Fruit fly (Drosophila melanogaster): ENCODE results near the gene CG11226.
A peak's percentile ranks its signal among the peaks of the same experiment; 100 is the strongest.

Gene CG11226

dm6 chr3L:22887677-22888076 is 50.8 kb downstream of the CG11226 start (continued):
- TF ChIP-seq CG12219 (GFP tag; optimal IDR thresholded peaks at IDR 0.05) (no peak), CG8478 (optimal IDR thresholded peaks at IDR 0.05) (no peak), hkb (optimal IDR thresholded peaks at IDR 0.05) (no peak), hkb (GFP tag; IDR thresholded peaks at IDR 0.05) (no peak), tgo (GFP tag; IDR thresholded peaks at IDR 0.05) (no peak), CG11723 (GFP tag; optimal IDR thresholded peaks at IDR 0.05) (no peak), fd96Cb (tag; optimal IDR thresholded peaks at IDR 0.05) (no peak), ranshi (GFP tag; IDR thresholded peaks at IDR 0.05) (no peak), D19B (GFP tag; optimal IDR thresholded peaks at IDR 0.05) (no peak), CG1792 (GFP tag; optimal IDR thresholded peaks at IDR 0.05) (no peak), CG34224 (GFP tag; IDR thresholded peaks at IDR 0.05; ENCODE audit: partially characterized antibody) (no peak), BtbVII (GFP tag; optimal IDR thresholded peaks at IDR 0.05) (peak; percentile 16), pzg (GFP tag; optimal IDR thresholded peaks at IDR 0.05) (no peak), Neu2 (GFP tag; optimal IDR thresholded peaks at IDR 0.05; ENCODE audit: borderline replicate concordance) (no peak), CG1602 (GFP tag; optimal IDR thresholded peaks at IDR 0.05) (no peak), CG6272 (GFP tag; IDR thresholded peaks at IDR 0.05) (no peak), chn (GFP tag; optimal IDR thresholded peaks at IDR 0.05) (no peak), otp (GFP tag; IDR thresholded peaks at IDR 0.05) (peak; percentile 66; the same call in 1 of the 3 replicates), CG9215 (GFP tag; IDR thresholded peaks at IDR 0.05) (no peak), CG17829 (tag; optimal IDR thresholded peaks at IDR 0.05) (no peak), ssp (GFP tag; IDR thresholded peaks at IDR 0.05) (no peak), Awh (GFP tag; IDR thresholded peaks at IDR 0.05) (no peak), sens-2 (GFP tag; IDR thresholded peaks at IDR 0.05) (no peak), mam (GFP tag; optimal IDR thresholded peaks at IDR 0.05) (no peak), dmrt11E (tag; optimal IDR thresholded peaks at IDR 0.05) (no peak), wdn (GFP tag; IDR thresholded peaks at IDR 0.05) (no peak), CG9876 (GFP tag; optimal IDR thresholded peaks at IDR 0.05) (no peak), sug (tag; optimal IDR thresholded peaks at IDR 0.05) (peak; percentile 16), CG10321 (GFP tag; IDR thresholded peaks at IDR 0.05) (no peak), Sry-δ (GFP tag; optimal IDR thresholded peaks at IDR 0.05) (no peak), CG34422 (GFP tag; IDR thresholded peaks at IDR 0.05) (no peak), CG10366 (GFP tag; IDR thresholded peaks at IDR 0.05) (no peak), CTCF (GFP tag; optimal IDR thresholded peaks at IDR 0.05) (no peak), CG10274 (GFP tag; optimal IDR thresholded peaks at IDR 0.05) (no peak), Dfd (GFP tag; optimal IDR thresholded peaks at IDR 0.05) (no peak), Dref (GFP tag; IDR thresholded peaks at IDR 0.05) (no peak), tio (GFP tag; optimal IDR thresholded peaks at IDR 0.05) (no peak), pita (GFP tag; optimal IDR thresholded peaks at IDR 0.05) (no peak), HLH3B (GFP tag; IDR thresholded peaks at IDR 0.05) (no peak), CG12155 (GFP tag; optimal IDR thresholded peaks at IDR 0.05) (no peak), salm (tag; optimal IDR thresholded peaks at IDR 0.05) (no peak), sd (tag; optimal IDR thresholded peaks at IDR 0.05) (no peak), CG30020 (tag; optimal IDR thresholded peaks at IDR 0.05) (no peak)

Measured in whole organism, embryonic.